Worm (Caenorhabditis elegans) whole organism, dauer: Measurements from ENCODE around the gene snpc-1.2.

Experiments used
- unc-62 ChIP-seq: sonication (generic microtip); optimal IDR thresholded peaks from 2 replicates; lab custom pipeline; 2017; ENCODE audit warnings: missing biosample characterization, missing genetic modification reagents, missing genetic modification characterization

The snpc-1.2 gene

ce11 chrIII:13169464-13169966 lies at the start of gene snpc-1.2, which contains the start of gene Y39E4B.5:
snpc-1.2 (minus strand) TSS chrIII:13169541.
Y39E4B.5 (plus strand) TSS chrIII:13169916.
- TF ChIP-seq unc-62 = no peak

- no peak for TF ChIP-seq unc-62
Measured at ce11 chrIII:13216488-13217016, 47.2 kb upstream of the snpc-1.2 start.

DNA sequence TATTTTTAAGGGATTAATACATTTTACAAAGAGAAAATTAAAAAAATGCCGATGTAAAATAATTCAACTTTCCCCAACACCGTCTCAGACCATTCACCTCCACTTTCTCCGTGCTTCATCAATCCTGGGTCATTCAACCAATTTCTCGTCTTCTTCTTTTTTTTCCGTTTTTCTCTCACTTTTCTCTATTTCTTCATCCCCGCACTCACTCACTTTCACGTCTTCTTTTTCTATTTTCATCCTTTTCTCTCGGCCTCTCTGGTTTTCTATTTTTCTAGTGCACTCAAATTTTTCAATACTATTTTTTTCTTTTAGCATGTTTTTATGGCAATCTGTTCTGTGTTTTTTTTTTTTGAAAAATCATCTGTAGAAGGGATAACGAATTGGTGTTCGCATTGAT lies 46.3 kb upstream of the snpc-1.2 start:
- no peak for TF ChIP-seq unc-62

DNA sequence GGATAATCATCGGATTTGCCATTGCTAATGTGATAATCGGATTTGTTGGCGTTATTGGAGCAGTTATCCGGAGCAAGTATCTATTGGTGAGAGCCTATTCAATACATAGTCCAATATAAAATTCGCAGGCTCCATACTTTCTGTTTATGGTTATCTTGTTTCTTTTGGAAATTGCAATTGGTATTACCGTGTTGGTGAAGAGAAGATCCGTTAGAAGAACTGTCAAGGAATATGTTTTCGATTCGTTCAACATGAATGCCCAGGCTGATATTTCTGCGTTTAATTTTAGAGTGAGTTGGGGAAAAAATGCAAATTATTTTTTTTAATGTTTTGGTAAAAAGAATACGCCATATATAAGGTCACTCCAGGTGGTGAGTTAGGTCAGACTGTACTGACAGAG lies 43.8 kb upstream of the snpc-1.2 start:
- TF ChIP-seq unc-62 = no peak

- TF ChIP-seq unc-62 = no peak
Measured at ce11 chrIII:13212366-13212765, 43.0 kb upstream of the snpc-1.2 start, which contains the start of gene tsp-3. tsp-3 (plus strand) TSS chrIII:13212666.

DNA sequence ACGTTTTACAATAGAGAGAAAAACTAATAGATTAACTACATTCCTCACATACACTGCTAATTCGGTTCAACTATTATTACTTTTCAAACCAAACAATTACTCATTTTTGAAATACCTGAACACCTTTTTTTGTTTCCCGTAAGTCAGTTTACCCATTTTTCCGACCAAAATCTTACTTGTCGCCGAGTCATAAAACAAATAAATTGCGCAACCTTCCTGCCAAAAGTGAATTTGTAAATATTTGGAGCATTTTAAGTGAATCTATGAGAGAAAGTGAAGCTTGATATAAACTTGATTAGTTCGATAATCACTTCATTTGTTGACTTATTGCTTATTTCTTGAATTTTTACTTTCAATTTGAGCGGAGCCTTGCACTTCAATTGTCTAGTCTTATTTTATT lies 39.6 kb upstream of the snpc-1.2 start:
- TF ChIP-seq unc-62 = no peak

DNA sequence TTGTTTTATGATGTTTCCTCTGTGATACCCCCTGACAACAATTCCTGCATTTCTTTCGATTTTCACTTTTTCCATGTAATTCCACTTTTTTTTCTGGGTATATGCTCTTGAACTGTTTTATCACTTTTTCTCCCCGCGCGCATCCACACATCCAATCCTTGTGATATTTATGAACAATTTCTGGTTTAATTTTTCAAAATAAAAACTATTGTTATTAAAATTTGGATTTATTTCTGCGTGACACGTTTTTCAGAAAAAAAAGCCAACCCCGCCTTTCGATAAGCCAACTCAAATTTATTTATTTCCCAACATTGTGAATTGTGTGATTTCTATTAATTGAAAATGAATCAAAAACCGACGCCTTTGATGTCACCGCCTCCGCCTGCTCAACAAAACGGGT lies 35.3 kb upstream of the snpc-1.2 start, which contains the start of gene Y39E4B.11:
Gene Y39E4B.11, plus strand, starts transcription at position 301 of the 400 bp plus-strand sequence.
- TF ChIP-seq unc-62 = no peak

DNA sequence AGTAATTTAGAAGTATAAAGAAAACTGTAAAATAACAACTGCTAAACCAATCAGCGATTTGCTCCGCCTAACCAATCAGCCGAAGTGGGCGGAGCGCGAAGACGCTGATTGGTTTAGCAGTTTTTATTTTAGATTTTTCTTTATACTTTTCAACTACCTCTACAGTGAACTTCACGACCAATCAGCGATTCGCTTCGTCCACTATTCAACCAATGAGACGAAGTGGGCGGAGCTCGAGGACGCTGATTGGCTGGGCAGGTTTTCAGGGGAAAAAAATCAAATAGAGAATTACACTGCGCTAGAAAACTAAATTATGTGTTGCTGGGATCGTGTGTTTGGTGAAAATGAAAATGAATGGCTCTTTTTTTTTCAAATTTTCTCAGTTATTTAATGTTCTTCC lies 32.6 kb upstream of the snpc-1.2 start:
- no peak for TF ChIP-seq unc-62

ce11 chrIII:13201079-13201478 lies 31.7 kb upstream of the snpc-1.2 start:
- no peak for TF ChIP-seq unc-62

DNA sequence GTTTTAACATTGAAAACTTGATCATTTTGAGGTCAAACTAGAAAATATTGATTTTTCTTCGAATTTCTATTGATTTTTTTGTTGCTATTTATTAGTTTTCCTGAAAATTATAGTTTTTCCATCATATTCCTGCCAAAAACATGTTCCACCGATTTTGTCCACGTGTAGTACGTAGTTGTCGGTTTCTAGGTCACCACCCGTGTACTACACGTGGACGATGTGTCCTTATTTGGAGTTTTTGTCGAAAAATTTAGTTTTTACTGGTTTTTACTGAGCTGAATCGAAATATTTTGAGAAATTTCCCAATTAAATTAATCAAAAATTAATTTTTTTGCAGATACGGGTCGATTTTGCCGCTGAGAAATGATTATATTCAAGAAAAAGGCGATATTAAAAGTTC lies 18.4 kb upstream of the snpc-1.2 start:
- TF ChIP-seq unc-62 = no peak

DNA sequence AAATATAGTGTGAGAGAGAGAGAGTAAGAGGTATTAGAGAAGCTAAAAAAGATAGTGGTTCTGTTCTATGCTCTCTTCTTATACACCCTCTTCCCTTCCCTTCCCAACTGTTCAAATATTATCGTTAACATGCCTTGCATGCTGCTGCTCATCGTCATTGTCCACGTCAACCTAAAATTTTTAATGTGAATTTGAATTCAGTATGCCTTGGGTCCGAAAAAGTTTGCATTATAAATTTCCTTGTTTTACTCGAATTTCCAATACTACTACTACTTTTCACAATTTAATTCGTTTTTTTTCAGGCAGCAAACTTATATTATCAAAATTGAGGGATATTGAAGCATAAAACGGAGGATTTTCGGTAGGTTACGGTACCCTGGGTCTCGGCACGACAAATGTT lies 17.7 kb upstream of the snpc-1.2 start, which contains the start of gene gly-5:
Gene gly-5, plus strand, starts transcription at position 301 of the 400 bp plus-strand sequence.
- no peak for TF ChIP-seq unc-62

DNA sequence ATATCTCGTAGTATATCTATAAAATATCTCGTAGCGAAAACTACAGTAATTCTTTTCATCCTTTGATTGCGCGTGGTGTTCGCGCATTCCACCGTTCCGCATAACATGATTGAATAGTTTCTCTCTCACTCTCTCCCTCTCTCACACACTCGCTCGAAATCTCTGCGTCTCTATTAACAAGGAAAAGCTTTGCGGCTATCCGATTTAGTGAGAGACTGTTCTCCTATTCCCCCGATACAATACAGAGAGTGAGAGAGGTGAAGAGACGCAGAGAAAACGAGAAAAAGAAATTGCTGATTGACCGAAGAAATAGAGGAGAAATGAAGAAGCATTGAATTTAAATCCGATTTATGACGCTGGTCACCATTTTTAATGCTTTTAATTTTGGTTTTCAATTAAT lies 12.7 kb upstream of the snpc-1.2 start:
- TF ChIP-seq unc-62 = no peak

DNA sequence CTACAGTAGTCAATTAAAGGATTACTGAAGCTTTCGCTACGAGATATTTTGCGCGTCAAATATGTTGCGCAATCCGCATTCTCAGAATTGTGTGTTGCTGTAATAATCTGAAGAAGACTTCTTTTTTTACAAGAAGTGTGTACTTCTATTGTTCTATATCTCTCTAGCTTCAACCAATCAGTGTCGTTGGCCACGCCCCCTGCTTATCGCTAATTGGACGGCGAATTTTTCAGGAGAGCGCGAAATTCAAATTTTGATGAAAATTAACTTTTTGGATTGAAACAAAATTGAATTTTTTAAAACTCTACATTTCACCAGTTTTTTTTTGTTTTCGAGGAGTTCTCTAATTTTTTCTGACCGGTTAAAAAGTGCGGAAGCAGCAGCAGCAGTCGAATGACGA lies 7.5 kb upstream of the snpc-1.2 start:
- no peak for TF ChIP-seq unc-62

DNA sequence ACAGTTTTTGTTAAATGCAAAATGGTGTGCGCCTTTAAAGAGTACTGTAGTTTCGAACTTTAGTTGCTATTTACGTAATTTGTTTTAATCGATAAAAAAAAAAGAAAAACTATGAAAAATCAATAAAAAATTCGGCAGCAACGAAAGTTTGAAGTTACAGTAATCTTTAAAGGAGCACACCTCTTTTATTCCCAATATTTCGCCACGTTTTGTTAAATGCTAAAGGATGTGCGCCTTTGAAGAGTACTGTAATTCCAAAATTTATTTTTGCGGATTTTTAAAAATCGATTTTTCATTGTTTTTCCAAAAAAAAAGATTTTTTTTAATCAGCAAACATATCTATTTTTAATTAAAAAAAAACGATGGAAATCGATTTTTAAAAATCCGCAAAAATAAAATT lies 4.3 kb upstream of the snpc-1.2 start:
- no peak for TF ChIP-seq unc-62

DNA sequence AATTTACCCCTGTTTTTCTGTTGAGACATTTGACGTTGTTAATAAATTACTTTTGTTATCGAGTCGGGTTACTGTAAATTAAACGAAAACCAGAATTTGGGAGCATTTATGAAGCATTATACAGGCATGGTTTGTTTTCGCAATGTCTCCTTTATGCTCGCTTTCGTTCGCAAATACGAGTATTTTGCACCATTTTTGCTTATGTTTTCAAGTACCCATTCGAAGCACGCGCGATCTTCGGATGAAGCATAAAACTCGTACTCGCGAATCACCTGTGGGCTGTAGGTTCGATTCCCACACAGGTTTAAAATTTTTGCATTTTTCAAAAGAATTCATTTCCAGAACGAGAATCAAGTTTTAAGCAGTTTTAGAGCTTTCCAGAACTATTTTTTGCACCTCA lies 4.4 kb downstream of the snpc-1.2 start:
- TF ChIP-seq unc-62 = no peak

DNA sequence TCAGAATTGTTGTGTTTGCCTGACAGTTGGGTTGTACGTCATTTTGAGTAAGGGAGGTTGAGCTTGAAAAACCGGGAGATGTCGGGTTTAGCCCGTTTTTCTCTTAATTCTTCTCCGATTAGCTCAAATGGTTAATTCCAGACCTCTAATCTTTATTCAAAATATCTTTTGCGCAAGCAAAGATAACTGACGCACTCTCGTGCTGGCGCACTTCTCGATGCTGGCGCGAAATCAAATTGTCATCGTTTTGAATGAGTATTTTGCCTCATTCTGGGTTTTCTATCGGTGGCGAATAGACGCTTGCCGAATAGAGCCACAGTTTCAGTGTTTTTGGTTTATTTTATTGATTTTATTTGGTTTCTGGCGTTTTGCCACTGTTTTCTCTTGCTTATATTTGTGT lies 8.7 kb downstream of the snpc-1.2 start:
- TF ChIP-seq unc-62 = no peak

DNA sequence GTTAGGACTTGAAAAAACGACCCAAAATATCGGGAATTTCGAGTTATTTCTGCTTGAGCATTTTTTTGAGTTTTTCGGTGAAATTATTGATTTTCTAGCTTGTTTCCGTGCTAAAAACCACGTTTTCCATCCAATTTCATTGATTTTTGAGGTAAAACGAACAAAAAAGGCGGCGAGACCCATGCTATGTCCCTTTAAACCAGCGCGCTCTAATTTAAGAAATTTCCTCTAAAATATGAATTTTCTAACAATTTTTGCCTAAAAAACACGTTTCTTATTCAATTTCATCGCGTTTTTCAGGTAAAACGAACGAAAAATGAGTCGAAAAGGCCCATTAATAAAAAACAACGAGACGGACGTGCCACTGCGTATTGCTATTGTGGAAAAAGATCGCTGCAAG lies 15.8 kb downstream of the snpc-1.2 start, which contains the start of gene abce-1:
Gene abce-1, plus strand, starts transcription at position 301 of the 400 bp plus-strand sequence.
- TF ChIP-seq unc-62 = no peak

DNA sequence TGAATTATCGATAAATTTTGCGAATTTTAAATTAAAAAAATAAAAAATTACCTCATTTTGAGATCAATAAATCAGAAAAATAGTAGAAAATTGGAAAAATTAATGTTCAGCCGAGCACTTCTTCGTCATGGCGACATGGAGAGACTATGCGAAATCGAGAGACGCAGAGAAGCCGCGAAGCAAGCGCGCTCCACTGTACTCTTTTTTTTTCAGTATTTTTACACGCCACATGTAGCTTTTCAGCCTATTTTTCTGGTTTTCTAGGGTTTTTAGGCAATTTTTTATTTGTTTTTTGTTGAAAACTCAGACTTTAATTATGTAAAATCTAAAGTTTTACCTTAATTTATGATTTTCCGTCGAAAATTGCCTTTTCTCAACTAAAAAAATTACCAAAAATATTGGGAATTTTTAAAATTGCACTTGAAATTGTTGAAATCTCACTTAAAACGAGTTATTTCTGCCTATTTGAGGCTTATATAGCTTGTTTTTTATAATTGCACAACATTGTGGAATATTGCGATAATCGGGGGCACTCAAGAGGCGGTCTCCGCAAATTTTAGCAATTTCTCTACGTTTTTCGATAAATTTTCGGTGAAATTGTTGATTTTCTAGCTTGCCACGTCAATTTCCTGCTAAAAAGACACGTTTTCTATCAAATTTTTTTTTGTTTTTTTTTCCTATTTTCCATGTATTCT lies 16.5 kb downstream of the snpc-1.2 start, which contains the start of gene Y39E4B.10:
Gene Y39E4B.10, minus strand, starts transcription at position 162 of the 695 bp plus-strand sequence.
- no peak for TF ChIP-seq unc-62
